Fruit fly (Drosophila melanogaster): ENCODE results near the gene CG43074.

The CG43074 gene

DNA sequence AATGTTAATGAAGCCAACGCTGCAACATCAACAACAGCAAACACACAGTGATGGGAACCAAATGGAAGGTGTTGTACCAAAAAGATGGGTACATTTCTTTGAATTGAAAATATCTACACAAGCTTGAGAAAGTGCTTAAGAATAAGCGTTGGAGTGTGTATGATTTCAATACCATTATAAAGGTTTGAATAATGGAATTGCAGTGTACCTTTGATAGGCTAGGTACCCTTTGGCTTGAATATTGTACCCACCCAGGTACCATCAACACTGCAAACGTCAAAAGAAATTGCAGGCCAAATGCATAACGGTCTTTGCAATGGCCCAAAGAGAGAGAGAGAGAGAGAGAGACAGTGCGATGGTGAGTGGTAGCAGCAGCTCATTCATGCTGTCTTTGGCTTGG, 31.8 kb downstream of the CG43074 start:
- TF ChIP-seq usp (GFP tag; optimal IDR thresholded peaks at IDR 0.05), result no peak
- TF ChIP-seq OdsH (GFP tag; optimal IDR thresholded peaks at IDR 0.05), result no peak
- TF ChIP-seq ey (GFP tag; optimal IDR thresholded peaks at IDR 0.05), result no peak
- no peak for TF ChIP-seq rgr (GFP tag; optimal IDR thresholded peaks at IDR 0.05)
- TF ChIP-seq Jra (GFP tag; optimal IDR thresholded peaks at IDR 0.05), result no peak
- no peak for TF ChIP-seq dl (GFP tag; optimal IDR thresholded peaks at IDR 0.05; ENCODE audit: insufficient read depth in 1 of 2, partially characterized antibody in 2 of 2)
- no peak for TF ChIP-seq dsf (GFP tag; optimal IDR thresholded peaks at IDR 0.05; ENCODE audit: borderline replicate concordance)
- TF ChIP-seq foxo (GFP tag; optimal IDR thresholded peaks at IDR 0.05), result no peak
- no peak for TF ChIP-seq HLH106 (tag; optimal IDR thresholded peaks at IDR 0.05)

DNA sequence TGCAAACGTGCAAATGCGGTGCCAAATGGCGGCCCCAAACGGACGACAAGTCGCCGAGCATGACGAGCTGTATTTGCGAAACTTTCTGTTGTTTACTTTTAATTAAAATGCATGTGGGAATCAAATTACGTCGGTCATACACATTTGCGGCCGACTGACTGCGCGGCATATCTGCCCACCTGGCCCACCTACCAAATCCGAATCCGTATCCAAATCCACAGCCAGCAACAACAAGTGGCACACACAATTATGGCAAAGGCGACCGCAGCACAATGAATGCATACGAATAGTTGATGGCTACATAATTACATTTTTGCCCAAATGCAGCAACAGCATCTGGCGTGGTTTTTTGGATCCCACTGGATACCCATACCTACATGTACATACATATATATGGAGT, 32.7 kb downstream of the CG43074 start:
- TF ChIP-seq brk (GFP tag; optimal IDR thresholded peaks at IDR 0.05) (no peak), Hnf4 (GFP tag; optimal IDR thresholded peaks at IDR 0.05) (no peak), ey (GFP tag; optimal IDR thresholded peaks at IDR 0.05) (no peak), pan (optimal IDR thresholded peaks at IDR 0.05) (no peak), Abd-B (GFP tag; optimal IDR thresholded peaks at IDR 0.05) (no peak), OdsH (GFP tag; optimal IDR thresholded peaks at IDR 0.05) (no peak)

DNA sequence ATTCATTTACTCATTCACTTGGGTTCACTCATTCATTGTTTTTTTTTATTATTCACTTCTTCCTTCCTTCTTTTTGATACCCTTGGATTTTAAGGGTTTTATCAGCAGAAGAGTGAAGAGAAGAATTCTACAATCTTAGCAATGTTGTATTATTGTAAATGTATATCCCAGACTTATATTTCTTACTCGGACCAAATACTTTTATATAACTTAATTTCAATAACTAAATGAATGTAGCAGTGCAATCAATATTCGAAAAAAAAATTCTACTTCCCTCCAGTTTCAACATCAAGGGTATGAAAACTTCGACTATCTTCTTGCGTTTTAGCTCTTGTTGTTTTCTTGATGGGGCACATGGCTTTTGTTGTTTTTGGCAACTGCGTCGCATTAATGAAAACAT, 34.0 kb downstream of the CG43074 start:
- TF ChIP-seq psq (GFP tag; optimal IDR thresholded peaks at IDR 0.05) (peak; percentile 82), Hnf4 (GFP tag; optimal IDR thresholded peaks at IDR 0.05) (no peak), h (GFP tag; optimal IDR thresholded peaks at IDR 0.05) (peak; percentile 50), tai (GFP tag; optimal IDR thresholded peaks at IDR 0.05) (no peak), ey (GFP tag; optimal IDR thresholded peaks at IDR 0.05) (peak; percentile 72), Dif (GFP tag; optimal IDR thresholded peaks at IDR 0.05; ENCODE audit: partially characterized antibody) (no peak), Mio (GFP tag; optimal IDR thresholded peaks at IDR 0.05) (no peak), fru (GFP tag; optimal IDR thresholded peaks at IDR 0.05) (peak; percentile 19), Rel (GFP tag; optimal IDR thresholded peaks at IDR 0.05) (no peak), Rel (tag; optimal IDR thresholded peaks at IDR 0.05) (no peak), br (GFP tag; optimal IDR thresholded peaks at IDR 0.05) (peak; percentile 63), OdsH (GFP tag; optimal IDR thresholded peaks at IDR 0.05) (peak; percentile 74), lola (GFP tag; optimal IDR thresholded peaks at IDR 0.05) (no peak), Sp1 (GFP tag; optimal IDR thresholded peaks at IDR 0.05) (peak; percentile 59), HLH106 (tag; optimal IDR thresholded peaks at IDR 0.05) (peak; percentile 45), Abd-B (GFP tag; optimal IDR thresholded peaks at IDR 0.05) (no peak), woc (GFP tag; optimal IDR thresholded peaks at IDR 0.05) (peak; percentile 75), rgr (GFP tag; optimal IDR thresholded peaks at IDR 0.05) (peak; percentile 71), Vsx2 (GFP tag; optimal IDR thresholded peaks at IDR 0.05; ENCODE audit: partially characterized antibody) (no peak), foxo (GFP tag; optimal IDR thresholded peaks at IDR 0.05) (peak in 1 of 2 experiments; percentile 26), CrebA (GFP tag; optimal IDR thresholded peaks at IDR 0.05; ENCODE audit: borderline replicate concordance) (no peak)

DNA sequence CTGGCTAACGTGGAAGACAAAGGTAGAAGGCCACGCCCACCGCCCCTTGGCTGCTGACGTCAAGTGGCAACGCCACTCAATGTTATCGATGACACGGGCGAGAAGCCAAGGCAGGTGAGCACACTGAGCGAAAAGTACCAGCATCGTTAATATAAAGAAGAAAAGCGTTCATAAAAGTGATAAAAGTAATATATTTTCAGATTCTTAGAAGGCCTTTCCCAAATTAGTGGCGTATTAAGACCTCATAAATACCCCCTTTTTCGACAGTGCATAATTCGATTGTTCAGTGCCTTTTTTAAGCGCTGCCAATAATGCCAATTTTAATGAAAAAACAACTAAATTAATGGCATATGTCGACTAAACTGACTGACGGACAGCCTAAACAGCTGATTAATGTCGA, 34.8 kb downstream of the CG43074 start:
- TF ChIP-seq Hnf4 (GFP tag; optimal IDR thresholded peaks at IDR 0.05) (no peak), HLH106 (tag; optimal IDR thresholded peaks at IDR 0.05) (no peak), rgr (GFP tag; optimal IDR thresholded peaks at IDR 0.05) (peak; percentile 45), jim (GFP tag; optimal IDR thresholded peaks at IDR 0.05) (no peak), Abd-B (GFP tag; optimal IDR thresholded peaks at IDR 0.05) (no peak), CG9705 (GFP tag; optimal IDR thresholded peaks at IDR 0.05) (no peak), Mio (GFP tag; optimal IDR thresholded peaks at IDR 0.05) (no peak), Vsx2 (GFP tag; optimal IDR thresholded peaks at IDR 0.05; ENCODE audit: partially characterized antibody) (no peak), Myc (optimal IDR thresholded peaks at IDR 0.05) (no peak), psq (GFP tag; optimal IDR thresholded peaks at IDR 0.05) (peak; percentile 32), CG32264 (GFP tag; optimal IDR thresholded peaks at IDR 0.05) (no peak), sage (GFP tag; optimal IDR thresholded peaks at IDR 0.05) (no peak), N (GFP tag; optimal IDR thresholded peaks at IDR 0.05) (no peak), fru (GFP tag; optimal IDR thresholded peaks at IDR 0.05) (peak; percentile 7), Jra (GFP tag; optimal IDR thresholded peaks at IDR 0.05) (no peak), pan (optimal IDR thresholded peaks at IDR 0.05) (no peak), Rel (GFP tag; optimal IDR thresholded peaks at IDR 0.05) (no peak), Rel (tag; optimal IDR thresholded peaks at IDR 0.05) (no peak), tai (GFP tag; optimal IDR thresholded peaks at IDR 0.05) (no peak), GATAd (GFP tag; optimal IDR thresholded peaks at IDR 0.05) (no peak), foxo (GFP tag; optimal IDR thresholded peaks at IDR 0.05) (peak in 1 of 2 experiments; percentile 33), dmrt93B (GFP tag; optimal IDR thresholded peaks at IDR 0.05) (no peak), CrebA (GFP tag; optimal IDR thresholded peaks at IDR 0.05; ENCODE audit: borderline replicate concordance) (no peak), h (GFP tag; optimal IDR thresholded peaks at IDR 0.05) (no peak), usp (GFP tag; optimal IDR thresholded peaks at IDR 0.05) (no peak), brk (GFP tag; optimal IDR thresholded peaks at IDR 0.05) (no peak), woc (GFP tag; optimal IDR thresholded peaks at IDR 0.05) (no peak), OdsH (GFP tag; optimal IDR thresholded peaks at IDR 0.05) (peak; percentile 27), Hr83 (GFP tag; optimal IDR thresholded peaks at IDR 0.05; ENCODE audit: poor library complexity, severe bottlenecking) (no peak), br (GFP tag; optimal IDR thresholded peaks at IDR 0.05) (peak; percentile 30), Hr78 (GFP tag; optimal IDR thresholded peaks at IDR 0.05) (no peak), Dfd (GFP tag; optimal IDR thresholded peaks at IDR 0.05) (no peak), Sp1 (GFP tag; optimal IDR thresholded peaks at IDR 0.05) (peak; percentile 14), lola (GFP tag; optimal IDR thresholded peaks at IDR 0.05) (no peak), sv (GFP tag; optimal IDR thresholded peaks at IDR 0.05) (peak; percentile 19), ey (GFP tag; optimal IDR thresholded peaks at IDR 0.05) (peak; percentile 39), Dif (GFP tag; optimal IDR thresholded peaks at IDR 0.05; ENCODE audit: partially characterized antibody) (no peak), dl (GFP tag; optimal IDR thresholded peaks at IDR 0.05; ENCODE audit: insufficient read depth in 1 of 2, partially characterized antibody in 2 of 2) (no peak), dsf (GFP tag; optimal IDR thresholded peaks at IDR 0.05; ENCODE audit: borderline replicate concordance) (no peak)

All from whole organism, wandering third instar larva.